Fruit fly (Drosophila melanogaster) whole organism, embryonic: ENCODE measurements around the gene CG42272.

Experiments
- Aef1 ChIP-seq: fragments of 200-800 bp; sonication (Bioruptor generic); IDR thresholded peaks from 3 replicates; pipeline ENCODE4 v1.3.6; 2022; ENCODE audit warnings: missing biosample characterization, missing genetic modification characterization
- CG10209 ChIP-seq: fragments of 200-800 bp; sonication (Bioruptor generic); optimal IDR thresholded peaks from 3 replicates; lab custom pipeline; 2017; ENCODE audit warnings: missing biosample characterization, mild to moderate bottlenecking, missing genetic modification characterization, missing genetic modification reagents
- CG10654 ChIP-seq: fragments of 200-800 bp; sonication (Bioruptor generic); optimal IDR thresholded peaks from 2 replicates; lab custom pipeline; 2016; ENCODE audit warnings: missing biosample characterization, missing genetic modification characterization
- CG1233 ChIP-seq: fragments of 200-800 bp; sonication (Bioruptor generic); optimal IDR thresholded peaks from 4 replicates; lab custom pipeline; 2018; ENCODE audit warnings: missing biosample characterization, mild to moderate bottlenecking, missing genetic modification characterization
- CG14441 ChIP-seq: fragments of 200-800 bp; sonication (Bioruptor generic); IDR thresholded peaks from 2 replicates; pipeline ENCODE4 v1.3.6; 2022; ENCODE audit warnings: missing biosample characterization, missing genetic modification characterization
- CG16779 ChIP-seq: fragments of 200-800 bp; sonication (Bioruptor generic); IDR thresholded peaks from 2 replicates; pipeline ENCODE4 v1.3.6; 2022; ENCODE audit warnings: missing biosample characterization, missing genetic modification characterization
- CG17361 ChIP-seq: fragments of 200-800 bp; sonication (Bioruptor generic); IDR thresholded peaks from 3 replicates; pipeline ENCODE4 v1.3.6; 2022; ENCODE audit warnings: missing biosample characterization, missing genetic modification characterization
- CG2116 ChIP-seq: fragments of 200-800 bp; sonication (Bioruptor generic); optimal IDR thresholded peaks from 3 replicates; lab custom pipeline; 2018; ENCODE audit warnings: missing biosample characterization, mild to moderate bottlenecking, missing genetic modification characterization
- CG31388 ChIP-seq: fragments of 200-800 bp; sonication (Bioruptor generic); optimal IDR thresholded peaks from 2 replicates; lab custom pipeline; 2016; ENCODE audit warnings: missing biosample characterization, missing genetic modification characterization
- CG4360 ChIP-seq: fragments of 200-800 bp; sonication (Bioruptor generic); IDR thresholded peaks from 2 replicates; pipeline ENCODE4 v1.3.6; 2022; ENCODE audit warnings: missing biosample characterization, missing genetic modification characterization
- CG43689 ChIP-seq: fragments of 200-800 bp; sonication (Bioruptor generic); IDR thresholded peaks from 2 replicates; pipeline ENCODE4 v1.3.6; 2022; ENCODE audit warnings: missing biosample characterization, missing genetic modification characterization
- CG4730 ChIP-seq: fragments of 200-800 bp; sonication (Bioruptor generic); IDR thresholded peaks from 2 replicates; pipeline ENCODE4 v1.3.6; 2022; ENCODE audit warnings: missing biosample characterization, missing genetic modification characterization
- CG9437 ChIP-seq: fragments of 200-800 bp; sonication (Bioruptor generic); optimal IDR thresholded peaks from 2 replicates; lab custom pipeline; 2018; ENCODE audit warnings: missing biosample characterization, mild to moderate bottlenecking, missing genetic modification characterization
- Deaf1 ChIP-seq: fragments of 200-800 bp; optimal IDR thresholded peaks from 3 replicates; lab custom pipeline; 2019; ENCODE audit warnings: missing biosample characterization, mild to moderate bottlenecking, missing genetic modification characterization, moderate library complexity
- E2f1 ChIP-seq: fragments of 200-800 bp; sonication (Bioruptor generic); IDR thresholded peaks from 2 replicates; pipeline ENCODE4 v1.3.6; 2022; ENCODE audit warnings: missing biosample characterization, missing genetic modification characterization
- HmgD ChIP-seq: fragments of 200-800 bp; sonication (Bioruptor generic); optimal IDR thresholded peaks from 3 replicates; lab custom pipeline; 2016; ENCODE audit warnings: missing biosample characterization, missing genetic modification characterization
- HmgZ ChIP-seq: fragments of 200-800 bp; sonication (Bioruptor generic); optimal IDR thresholded peaks from 2 replicates; lab custom pipeline; 2018; ENCODE audit warnings: missing biosample characterization, mild to moderate bottlenecking, missing genetic modification characterization
- Hr39 ChIP-seq: fragments of >200 bp; optimal IDR thresholded peaks from 2 replicates; lab custom pipeline; 2017
- Jarid2 ChIP-seq: fragments of 200-800 bp; sonication (Bioruptor generic); optimal IDR thresholded peaks from 3 replicates; lab custom pipeline; 2017; ENCODE audit warnings: mild to moderate bottlenecking, missing biosample characterization, missing genetic modification reagents, missing genetic modification characterization
- Nf-YB ChIP-seq: fragments of 200-800 bp; sonication (Bioruptor generic); optimal IDR thresholded peaks from 3 replicates; lab custom pipeline; 2019; ENCODE audit warnings: missing biosample characterization, mild to moderate bottlenecking, missing genetic modification characterization, moderate library complexity
- Oaz ChIP-seq: fragments of 200-800 bp; sonication (Bioruptor generic); IDR thresholded peaks from 2 replicates; pipeline ENCODE4 v1.3.6; 2022; ENCODE audit warnings: missing biosample characterization, missing genetic modification characterization
- Pdp1 ChIP-seq, 2 experiments: fragments of 200-800 bp; sonication (Bioruptor generic); optimal IDR thresholded peaks; 3 replicates each; lab custom pipeline; 2016; ENCODE audit warnings: missing biosample characterization in 2 of 2, missing genetic modification characterization in 2 of 2, mild to moderate bottlenecking in 1 of 2, moderate library complexity in 1 of 2
- Poxn ChIP-seq: fragments of 200-800 bp; sonication (Bioruptor generic); IDR thresholded peaks from 2 replicates; pipeline ENCODE4 v1.3.6; 2022; ENCODE audit warnings: missing biosample characterization, missing genetic modification characterization
- Sry-δ ChIP-seq: fragments of 200-800 bp; sonication (Bioruptor generic); optimal IDR thresholded peaks from 2 replicates; lab custom pipeline; 2016; ENCODE audit warnings: missing biosample characterization, missing genetic modification characterization
- Ssrp ChIP-seq: fragments of 200-800 bp; sonication (Bioruptor generic); optimal IDR thresholded peaks from 2 replicates; lab custom pipeline; 2018; ENCODE audit warnings: missing biosample characterization, mild to moderate bottlenecking, missing genetic modification characterization, moderate library complexity
- aop ChIP-seq: fragments of 200-800 bp; sonication (Bioruptor generic); IDR thresholded peaks from 2 replicates; pipeline ENCODE4 v1.3.6; 2022; ENCODE audit warnings: missing biosample characterization, missing genetic modification characterization
- bab2 ChIP-seq: fragments of 200-800 bp; sonication (Bioruptor generic); optimal IDR thresholded peaks from 2 replicates; lab custom pipeline; 2016; ENCODE audit warnings: missing biosample characterization, missing genetic modification characterization
- bigmax ChIP-seq: fragments of 200-800 bp; sonication (Bioruptor generic); optimal IDR thresholded peaks from 2 replicates; lab custom pipeline; 2018; ENCODE audit warnings: missing biosample characterization, mild to moderate bottlenecking, missing genetic modification characterization
- bsh ChIP-seq, 2 experiments: fragments of 200-800 bp; sonication (Bioruptor generic); optimal IDR thresholded peaks; 2 replicates each; lab custom pipeline; 2017 to 2018; ENCODE audit warnings: mild to moderate bottlenecking in 2 of 2, missing biosample characterization in 2 of 2, missing genetic modification characterization in 2 of 2, moderate library complexity in 1 of 2
- crp ChIP-seq, 2 experiments: fragments of 200-800 bp; sonication (Bioruptor generic); optimal IDR thresholded peaks; 2 replicates in 1 of 2; 3 replicates in 1 of 2; lab custom pipeline; 2017; ENCODE audit warnings: missing biosample characterization in 2 of 2, missing genetic modification characterization in 2 of 2, mild to moderate bottlenecking in 1 of 2, moderate library complexity in 1 of 2
- dan ChIP-seq: fragments of 200-800 bp; sonication (Bioruptor generic); IDR thresholded peaks from 2 replicates; pipeline ENCODE4 v1.3.6; 2022; ENCODE audit warnings: missing biosample characterization, missing genetic modification characterization
- dati ChIP-seq: fragments of 200-800 bp; sonication (Bioruptor generic); IDR thresholded peaks from 2 replicates; pipeline ENCODE4 v1.3.6; 2022; ENCODE audit warnings: missing biosample characterization, missing genetic modification characterization
- ewg ChIP-seq: fragments of 200-800 bp; sonication (Bioruptor generic); optimal IDR thresholded peaks from 3 replicates; lab custom pipeline; 2017; ENCODE audit warnings: mild to moderate bottlenecking, missing biosample characterization, missing genetic modification reagents, missing genetic modification characterization
- h ChIP-seq: fragments of >200 bp; optimal IDR thresholded peaks from 2 replicates; lab custom pipeline; 2017
- insv ChIP-seq, 2 experiments: fragments of 200-800 bp; sonication (Bioruptor generic); optimal IDR thresholded peaks; 3 replicates each; lab custom pipeline; 2016 to 2018; ENCODE audit warnings: missing biosample characterization in 2 of 2, missing genetic modification characterization in 2 of 2
- inv ChIP-seq: fragments of 200-800 bp; sonication (Bioruptor generic); IDR thresholded peaks from 2 replicates; pipeline ENCODE4 v1.3.6; 2022; ENCODE audit warnings: missing biosample characterization, missing genetic modification characterization; ENCODE audit not compliant: partially characterized antibody
- jigr1 ChIP-seq: fragments of 200-800 bp; sonication (Bioruptor generic); IDR thresholded peaks from 3 replicates; pipeline ENCODE4 v1.3.6; 2022; ENCODE audit warnings: missing biosample characterization, missing genetic modification characterization
- lilli ChIP-seq: fragments of 200-800 bp; sonication (Bioruptor generic); optimal IDR thresholded peaks from 3 replicates; lab custom pipeline; 2016; ENCODE audit warnings: missing biosample characterization, missing genetic modification characterization
- luna ChIP-seq: fragments of 200-800 bp; sonication (Bioruptor generic); optimal IDR thresholded peaks from 2 replicates; lab custom pipeline; 2016; ENCODE audit warnings: missing biosample characterization, missing genetic modification characterization
- nerfin-2 ChIP-seq: fragments of 200-800 bp; sonication (Bioruptor generic); IDR thresholded peaks from 2 replicates; pipeline ENCODE4 v1.3.6; 2022; ENCODE audit warnings: missing biosample characterization, missing genetic modification characterization; ENCODE audit not compliant: partially characterized antibody
- otp ChIP-seq: fragments of 200-800 bp; sonication (Bioruptor generic); IDR thresholded peaks from 3 replicates; pipeline ENCODE4, ENCODE4 v1.3.6; 2022; ENCODE audit warnings: missing biosample characterization, missing genetic modification characterization
- p53 ChIP-seq: fragments of 200-800 bp; sonication (Bioruptor generic); optimal IDR thresholded peaks from 2 replicates; lab custom pipeline; 2016; ENCODE audit warnings: missing biosample characterization, missing genetic modification characterization
- pan ChIP-seq, 4 experiments: fragments of >200 bp in 3 of 4; fragments of 200-800 bp in 1 of 4; sonication (Bioruptor generic) in 1 of 4; optimal IDR thresholded peaks in 3 of 4; IDR thresholded peaks in 1 of 4; 2 replicates each; pipeline versions ENCODE4 v1.3.6 to Lab custom; 2017 to 2022; ENCODE audit warnings: missing biosample characterization in 2 of 4, missing genetic modification characterization in 2 of 4, mixed read lengths in 1 of 4
- peb ChIP-seq: fragments of 200-800 bp; sonication (Bioruptor generic); IDR thresholded peaks from 2 replicates; pipeline ENCODE4 v1.3.6; 2022; ENCODE audit warnings: missing biosample characterization, missing genetic modification characterization
- pnt ChIP-seq: fragments of 200-800 bp; sonication (Bioruptor generic); optimal IDR thresholded peaks from 3 replicates; lab custom pipeline; 2016; ENCODE audit warnings: missing biosample characterization, missing genetic modification characterization
- psq ChIP-seq: fragments of 200-800 bp; sonication (Bioruptor generic); optimal IDR thresholded peaks from 2 replicates; lab custom pipeline; 2017; ENCODE audit warnings: missing biosample characterization, missing genetic modification characterization
- salm ChIP-seq: fragments of 200-800 bp; sonication (Bioruptor generic); optimal IDR thresholded peaks from 2 replicates; lab custom pipeline; 2018; ENCODE audit warnings: missing biosample characterization, mild to moderate bottlenecking, missing genetic modification characterization
- tll ChIP-seq, 2 experiments: fragments of 200-800 bp in 1 of 2; fragments of >200 bp in 1 of 2; sonication (Bioruptor generic) in 1 of 2; optimal IDR thresholded peaks; 2 replicates each; lab custom pipeline; 2017 to 2019; ENCODE audit warnings: missing biosample characterization in 2 of 2, missing genetic modification characterization in 2 of 2, mild to moderate bottlenecking in 1 of 2, moderate library complexity in 1 of 2
- tup ChIP-seq: fragments of 200-800 bp; sonication (Bioruptor generic); optimal IDR thresholded peaks from 2 replicates; lab custom pipeline; 2016; ENCODE audit warnings: missing biosample characterization, mild to moderate bottlenecking, missing genetic modification characterization, moderate library complexity
- wor ChIP-seq: fragments of 200-800 bp; sonication (Bioruptor generic); IDR thresholded peaks from 2 replicates; pipeline ENCODE4 v1.3.6; 2022; ENCODE audit warnings: missing biosample characterization, missing genetic modification characterization
- zf30C ChIP-seq: fragments of 200-800 bp; sonication (Bioruptor generic); optimal IDR thresholded peaks from 3 replicates; lab custom pipeline; 2018; ENCODE audit warnings: missing biosample characterization, mild to moderate bottlenecking, missing genetic modification characterization
- zfh2 ChIP-seq: fragments of 200-800 bp; sonication (Bioruptor generic); optimal IDR thresholded peaks from 2 replicates; lab custom pipeline; 2016; ENCODE audit warnings: missing biosample characterization, missing genetic modification characterization

The CG42272 gene

dm6 chr3L:5820039-5820438 lies 17.2 kb downstream of the CG42272 start (continued):
- TF ChIP-seq bsh (GFP tag; optimal IDR thresholded peaks at IDR 0.05; lab: Kevin White, UChicago) (peak in 1 of 2 experiments; percentile 4), ewg (no peak), dan (GFP tag; lab: Robert Waterston, UW) (no peak), Hr39 (lab: Kevin White, UChicago) (no peak), Aef1 (no peak), CG4730 (GFP tag; lab: Robert Waterston, UW) (0 out of 2 replicates have a peak, but pooled peaks have one; percentile 10), CG9437 (GFP tag; lab: Kevin White, UChicago) (no peak), tup (GFP tag; lab: Kevin White, UChicago) (no peak), bab2 (GFP tag; lab: Kevin White, UChicago) (no peak), HmgZ (tag; lab: Kevin White, UChicago) (no peak), jigr1 (no peak), CG14441 (no peak), p53 (GFP tag; lab: Kevin White, UChicago) (no peak), salm (tag; lab: Kevin White, UChicago) (no peak), crp (GFP tag; optimal IDR thresholded peaks at IDR 0.05; lab: Kevin White, UChicago) (no peak), aop (GFP tag; lab: Robert Waterston, UW) (no peak), Jarid2 (GFP tag; lab: Kevin White, UChicago) (no peak), HmgD (GFP tag; lab: Kevin White, UChicago) (no peak), nerfin-2 (no peak), zfh2 (GFP tag; lab: Kevin White, UChicago) (no peak), CG4360 (GFP tag; lab: Robert Waterston, UW) (no peak), Sry-δ (no peak), Pdp1 (GFP tag; optimal IDR thresholded peaks at IDR 0.05; lab: Kevin White, UChicago) (peak in 1 of 2 experiments; percentile 14), zf30C (GFP tag; lab: Kevin White, UChicago) (peak; percentile 3), h (lab: Kevin White, UChicago) (no peak), inv (GFP tag; lab: Robert Waterston, UW) (no peak), wor (no peak), psq (no peak), CG10209 (GFP tag; lab: Kevin White, UChicago) (no peak), CG43689 (GFP tag; lab: Robert Waterston, UW) (no peak), pan (optimal IDR thresholded peaks at IDR 0.05; lab: Kevin White, UChicago) (no peak), pan (GFP tag; optimal IDR thresholded peaks at IDR 0.05 in 1 of 2, IDR thresholded peaks at IDR 0.05 in 1 of 2) (no peak), pnt (GFP tag; lab: Kevin White, UChicago) (no peak), peb (GFP tag; lab: Robert Waterston, UW) (no peak), CG31388 (GFP tag; lab: Kevin White, UChicago) (no peak), Poxn (no peak), luna (no peak), tll (GFP tag; optimal IDR thresholded peaks at IDR 0.05; lab: Kevin White, UChicago) (no peak), CG1233 (GFP tag; lab: Kevin White, UChicago) (no peak), E2f1 (GFP tag; lab: Robert Waterston, UW) (no peak), Nf-YB (no peak), insv (GFP tag; optimal IDR thresholded peaks at IDR 0.05; lab: Kevin White, UChicago) (no peak), Ssrp (tag; lab: Kevin White, UChicago) (no peak), CG2116 (GFP tag; lab: Kevin White, UChicago) (no peak), dati (GFP tag; lab: Robert Waterston, UW) (no peak), Deaf1 (tag; lab: Kevin White, UChicago) (no peak), bigmax (GFP tag; lab: Kevin White, UChicago) (no peak), CG10654 (GFP tag; lab: Kevin White, UChicago) (no peak), CG16779 (no peak), CG17361 (GFP tag; lab: Robert Waterston, UW) (no peak), otp (GFP tag; lab: Robert Waterston, UW) (no peak), lilli (GFP tag; lab: Kevin White, UChicago) (peak; percentile 7), Oaz (GFP tag; lab: Robert Waterston, UW) (no peak)
